Fruit fly (Drosophila melanogaster): ENCODE measurements around the gene Ir7d.

Gene Ir7d

DNA sequence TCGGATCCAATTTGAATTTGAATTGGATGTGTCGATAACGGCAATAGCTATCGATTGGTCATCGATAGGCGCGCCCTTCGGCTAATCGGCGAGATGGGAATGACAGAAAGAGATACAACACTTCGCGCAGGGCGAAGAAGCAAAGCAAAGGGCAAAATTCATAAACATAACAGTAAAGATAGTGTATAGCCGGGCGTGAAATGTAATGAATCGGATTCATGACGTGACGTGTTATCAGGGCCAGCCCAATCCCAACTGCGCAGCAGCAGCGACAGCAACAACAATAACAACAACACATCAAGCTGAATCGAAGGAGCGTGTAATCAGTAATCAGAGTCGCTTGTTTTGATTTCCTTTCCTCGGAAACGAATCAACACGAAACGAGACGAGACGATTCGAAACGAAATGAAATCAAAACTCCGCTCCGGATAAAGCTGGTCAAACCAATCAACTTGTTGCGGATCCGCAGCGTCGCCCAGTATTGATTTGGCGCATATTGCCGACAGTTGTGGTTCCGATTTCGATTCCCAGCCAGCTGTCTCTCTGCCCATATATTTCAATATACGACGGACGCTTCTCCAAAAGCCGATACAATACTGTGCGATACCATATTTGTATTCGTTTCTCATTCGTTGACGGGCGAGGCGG lies 33.5 kb upstream of the Ir7d start, which contains the start of gene snz (continued):
- no peak for TF ChIP-seq CG1647 (GFP tag; optimal IDR thresholded peaks at IDR 0.05)
- no peak for TF ChIP-seq CG5180 (GFP tag; optimal IDR thresholded peaks at IDR 0.05)
- peak in 1 of 2 experiments; percentile 0 for TF ChIP-seq crp (GFP tag; optimal IDR thresholded peaks at IDR 0.05)
- no peak for TF ChIP-seq zen (tag; optimal IDR thresholded peaks at IDR 0.05)
- no peak for TF ChIP-seq MTF-1 (GFP tag; optimal IDR thresholded peaks at IDR 0.05; ENCODE audit: borderline replicate concordance)
- TF ChIP-seq CG12391 (tag; optimal IDR thresholded peaks at IDR 0.05) = no peak
- TF ChIP-seq Lim3 (GFP tag; IDR thresholded peaks at IDR 0.05) = no peak
- TF ChIP-seq Dref (GFP tag; IDR thresholded peaks at IDR 0.05) = peak; percentile 88
- no peak for TF ChIP-seq Chrac-16 (GFP tag; optimal IDR thresholded peaks at IDR 0.05)
- no peak for TF ChIP-seq CG7745 (tag; optimal IDR thresholded peaks at IDR 0.05)
- no peak for TF ChIP-seq Abd-B (GFP tag; optimal IDR thresholded peaks at IDR 0.05)
- TF ChIP-seq tx (GFP tag; optimal IDR thresholded peaks at IDR 0.05) = no peak
- no peak for TF ChIP-seq nerfin-1 (tag; optimal IDR thresholded peaks at IDR 0.05)
- no peak for TF ChIP-seq CG2678 (tag; optimal IDR thresholded peaks at IDR 0.05)
- TF ChIP-seq CG12744 (GFP tag; optimal IDR thresholded peaks at IDR 0.05) = no peak
- no peak for TF ChIP-seq CG8388 (GFP tag; optimal IDR thresholded peaks at IDR 0.05)
- peak; percentile 54; the same call in 1 of the 2 replicates for TF ChIP-seq GATAe (GFP tag; conservative IDR thresholded peaks at IDR 0.05)
- no peak for TF ChIP-seq sens-2 (GFP tag; IDR thresholded peaks at IDR 0.05)
- peak; percentile 83 for TF ChIP-seq CG13287 (GFP tag; IDR thresholded peaks at IDR 0.05; ENCODE audit: partially characterized antibody)
- TF ChIP-seq repo (GFP tag; optimal IDR thresholded peaks at IDR 0.05) = no peak
- no peak for TF ChIP-seq sob (GFP tag; IDR thresholded peaks at IDR 0.05)
- no peak for TF ChIP-seq zf30C (GFP tag; optimal IDR thresholded peaks at IDR 0.05)
- TF ChIP-seq CG4328 (GFP tag; optimal IDR thresholded peaks at IDR 0.05) = no peak
- no peak for TF ChIP-seq Hr51 (GFP tag; optimal IDR thresholded peaks at IDR 0.05)
- no peak for TF ChIP-seq CG1792 (GFP tag; optimal IDR thresholded peaks at IDR 0.05)
- peak; percentile 48 for TF ChIP-seq CG15479 (GFP tag; optimal IDR thresholded peaks at IDR 0.05)
- no peak for TF ChIP-seq dmrt99B (tag; optimal IDR thresholded peaks at IDR 0.05)
- TF ChIP-seq CG4820 (GFP tag; optimal IDR thresholded peaks at IDR 0.05) = no peak
- TF ChIP-seq CTCF (GFP tag; optimal IDR thresholded peaks at IDR 0.05) = no peak
- no peak for TF ChIP-seq CG9215 (GFP tag; IDR thresholded peaks at IDR 0.05)
- TF ChIP-seq CG32772 (GFP tag; IDR thresholded peaks at IDR 0.05) = no peak
- TF ChIP-seq CG15011 (GFP tag; optimal IDR thresholded peaks at IDR 0.05) = no peak
- no peak for TF ChIP-seq C15 (GFP tag; IDR thresholded peaks at IDR 0.05)
- TF ChIP-seq CG9609 (GFP tag; optimal IDR thresholded peaks at IDR 0.05) = no peak
- peak; percentile 94 for TF ChIP-seq Deaf1 (tag; optimal IDR thresholded peaks at IDR 0.05)
- no peak for TF ChIP-seq Nf-YB (GFP tag; optimal IDR thresholded peaks at IDR 0.05)
- no peak for TF ChIP-seq tap (tag; optimal IDR thresholded peaks at IDR 0.05)
- TF ChIP-seq Rfx (GFP tag; IDR thresholded peaks at IDR 0.05) = peak; percentile 55
- TF ChIP-seq vfl (GFP tag; optimal IDR thresholded peaks at IDR 0.05) = no peak
- no peak for TF ChIP-seq Ssrp (tag; optimal IDR thresholded peaks at IDR 0.05)
- peak; percentile 65 for TF ChIP-seq CG13894 (tag; optimal IDR thresholded peaks at IDR 0.05)
- TF ChIP-seq Dfd (GFP tag; optimal IDR thresholded peaks at IDR 0.05) = no peak
- TF ChIP-seq Camta (GFP tag; optimal IDR thresholded peaks at IDR 0.05) = no peak
- TF ChIP-seq sug (tag; optimal IDR thresholded peaks at IDR 0.05) = peak; percentile 77
- TF ChIP-seq hb (GFP tag; IDR thresholded peaks at IDR 0.05; ENCODE audit: partially characterized antibody) = peak; percentile 75
- no peak for TF ChIP-seq CG6175 (GFP tag; IDR thresholded peaks at IDR 0.05)
- TF ChIP-seq CG14667 (GFP tag; IDR thresholded peaks at IDR 0.05) = no peak
- no peak for TF ChIP-seq crol (GFP tag; IDR thresholded peaks at IDR 0.05)
- peak; percentile 68 for TF ChIP-seq exex (tag; optimal IDR thresholded peaks at IDR 0.05)
- no peak for TF ChIP-seq Six4 (GFP tag; optimal IDR thresholded peaks at IDR 0.05)
- TF ChIP-seq CG4404 (GFP tag; IDR thresholded peaks at IDR 0.05) = no peak
